Worm (Caenorhabditis elegans): Measurements from ENCODE around the gene col-93.

DNA sequence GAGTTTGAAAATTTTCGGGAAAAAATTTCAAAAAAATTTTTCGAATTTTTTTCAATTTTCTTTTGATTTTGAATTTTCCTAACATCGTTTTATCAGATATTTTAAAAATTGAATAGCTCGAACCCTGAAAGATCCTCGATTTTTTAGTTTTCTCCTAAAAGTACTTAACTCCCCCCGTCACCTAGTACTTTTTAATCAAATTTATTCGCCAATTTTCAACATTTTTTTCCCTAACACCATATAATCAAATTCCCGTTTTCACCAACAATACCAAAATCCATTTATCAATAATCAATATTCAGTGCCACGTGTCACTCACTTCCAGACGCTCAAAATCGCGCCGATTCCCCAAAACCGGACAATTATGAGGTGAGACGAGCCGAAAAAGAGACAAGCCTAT is 26.9 kb upstream of the col-93 start, which contains the start of gene kvs-4:
- TF ChIP-seq pqm-1 (tag; optimal IDR thresholded peaks at IDR 0.05) (no peak), F13H6.1 (tag; optimal IDR thresholded peaks at IDR 0.05) (no peak), fkh-10 (GFP tag; optimal IDR thresholded peaks at IDR 0.05) (no peak), unc-55 (GFP tag; optimal IDR thresholded peaks at IDR 0.05) (no peak), pax-1 (tag; optimal IDR thresholded peaks at IDR 0.05) (no peak), rnt-1 (tag; optimal IDR thresholded peaks at IDR 0.05) (no peak), dmd-4 (tag; optimal IDR thresholded peaks at IDR 0.05; ENCODE audit: borderline replicate concordance) (no peak), lin-11 (tag; optimal IDR thresholded peaks at IDR 0.05) (no peak), ama-1 (optimal IDR thresholded peaks at IDR 0.05) (no peak), sox-2 (GFP tag; IDR thresholded peaks at IDR 0.05) (no peak), ceh-48 (tag; optimal IDR thresholded peaks at IDR 0.05) (no peak)
